Worm (Caenorhabditis elegans) whole organism, L3 larva: ENCODE data around the gene mig-38.

Experiments
- ZK546.5 ChIP-seq: sonication (generic microtip); optimal IDR thresholded peaks from 2 replicates; lab custom pipeline; 2017; ENCODE audit warnings: missing biosample characterization, missing genetic modification characterization
- aly-2 ChIP-seq: fragments of 150-350 bp; optimal IDR thresholded peaks from 2 replicates; lab custom pipeline; 2014; ENCODE audit warnings: missing biosample characterization, missing genetic modification characterization
- ama-1 ChIP-seq: fragments of 150-350 bp; optimal IDR thresholded peaks from 2 replicates; lab custom pipeline; 2018
- ceh-16 ChIP-seq: sonication (generic microtip); optimal IDR thresholded peaks from 2 replicates; lab custom pipeline; 2017; ENCODE audit warnings: missing biosample characterization, missing genetic modification characterization
- ceh-28 ChIP-seq: fragments of 150-350 bp; optimal IDR thresholded peaks from 2 replicates; lab custom pipeline; 2014; ENCODE audit warnings: missing biosample characterization, missing genetic modification reagents, missing genetic modification characterization
- ceh-82 ChIP-seq: fragments of 150-350 bp; optimal IDR thresholded peaks from 2 replicates; lab custom pipeline; 2014; ENCODE audit warnings: missing biosample characterization, missing genetic modification characterization
- daf-12 ChIP-seq: fragments of 150-350 bp; optimal IDR thresholded peaks from 2 replicates; lab custom pipeline; 2014; ENCODE audit warnings: missing biosample characterization, missing genetic modification reagents, missing genetic modification characterization
- egl-27 ChIP-seq: sonication (generic microtip); optimal IDR thresholded peaks from 4 replicates; lab custom pipeline; 2017; ENCODE audit warnings: missing biosample characterization, missing genetic modification reagents, missing genetic modification characterization
- egl-5 ChIP-seq: fragments of 150-350 bp; optimal IDR thresholded peaks from 2 replicates; lab custom pipeline; 2017; ENCODE audit warnings: missing biosample characterization, missing genetic modification reagents, missing genetic modification characterization, inconsistent platforms
- elt-1 ChIP-seq: fragments of 150-350 bp; optimal IDR thresholded peaks from 2 replicates; lab custom pipeline; 2014; ENCODE audit warnings: missing biosample characterization, missing genetic modification characterization
- elt-2 ChIP-seq: sonication (generic microtip); optimal IDR thresholded peaks from 2 replicates; lab custom pipeline; 2016; ENCODE audit warnings: missing genetic modification reagents, mild to moderate bottlenecking, missing genetic modification characterization, missing compliant biosample characterization
- elt-3 ChIP-seq, 3 experiments: fragments of 150-350 bp in 1 of 3; sonication (generic microtip) in 2 of 3; optimal IDR thresholded peaks; 2 replicates in 2 of 3; 4 replicates in 1 of 3; lab custom pipeline; 2014 to 2017; ENCODE audit warnings: missing biosample characterization in 3 of 3, missing genetic modification characterization in 3 of 3
- fkh-10 ChIP-seq: sonication (generic microtip); optimal IDR thresholded peaks from 2 replicates; lab custom pipeline; 2017; ENCODE audit warnings: missing biosample characterization, missing genetic modification reagents, missing genetic modification characterization
- jun-1 ChIP-seq: fragments of 150-350 bp; optimal IDR thresholded peaks from 2 replicates; lab custom pipeline; 2014; ENCODE audit warnings: missing biosample characterization, missing genetic modification reagents, missing genetic modification characterization
- lin-15B ChIP-seq: fragments of 150-350 bp; optimal IDR thresholded peaks from 2 replicates; lab custom pipeline; 2014; ENCODE audit warnings: missing biosample characterization, missing genetic modification characterization
- lin-39 ChIP-seq: fragments of 150-350 bp; optimal IDR thresholded peaks from 2 replicates; lab custom pipeline; 2018; ENCODE audit warnings: missing biosample characterization, missing genetic modification reagents, missing genetic modification characterization
- lsy-12 ChIP-seq: sonication (generic microtip); optimal IDR thresholded peaks from 2 replicates; lab custom pipeline; 2016; ENCODE audit warnings: mild to moderate bottlenecking, missing genetic modification characterization, missing compliant biosample characterization
- mdl-1 ChIP-seq: fragments of 150-350 bp; optimal IDR thresholded peaks from 2 replicates; lab custom pipeline; 2014; ENCODE audit warnings: missing biosample characterization, missing genetic modification characterization
- nfya-1 ChIP-seq: sonication (generic microtip); optimal IDR thresholded peaks from 2 replicates; lab custom pipeline; 2017; ENCODE audit warnings: missing genetic modification characterization, mild to moderate bottlenecking, missing compliant biosample characterization, antibody characterized with exemption, moderate library complexity; ENCODE audit not compliant: insufficient read depth
- nhr-11 ChIP-seq: fragments of 150-350 bp; optimal IDR thresholded peaks from 2 replicates; lab custom pipeline; 2014; ENCODE audit warnings: missing biosample characterization, missing genetic modification characterization
- nhr-23 ChIP-seq: fragments of 150-350 bp; optimal IDR thresholded peaks from 2 replicates; lab custom pipeline; 2014; ENCODE audit warnings: missing biosample characterization, missing genetic modification reagents, missing genetic modification characterization
- nhr-25 ChIP-seq: sonication (generic microtip); optimal IDR thresholded peaks from 2 replicates; lab custom pipeline; 2017; ENCODE audit warnings: missing biosample characterization, missing genetic modification characterization
- nhr-28 ChIP-seq: fragments of 150-350 bp; optimal IDR thresholded peaks from 2 replicates; lab custom pipeline; 2014; ENCODE audit warnings: missing biosample characterization, missing genetic modification characterization
- nhr-67 ChIP-seq: fragments of 150-350 bp; optimal IDR thresholded peaks from 2 replicates; lab custom pipeline; 2014; ENCODE audit warnings: missing biosample characterization, missing genetic modification characterization
- nhr-76 ChIP-seq: fragments of 150-350 bp; sonication (generic microtip); optimal IDR thresholded peaks from 5 replicates; lab custom pipeline; 2014; ENCODE audit warnings: missing biosample characterization, missing genetic modification characterization
- nhr-77 ChIP-seq: fragments of 150-350 bp; optimal IDR thresholded peaks from 2 replicates; lab custom pipeline; 2014; ENCODE audit warnings: missing biosample characterization, missing genetic modification characterization
- pha-4 ChIP-seq: fragments of 150-350 bp; optimal IDR thresholded peaks from 2 replicates; lab custom pipeline; 2014; ENCODE audit warnings: missing biosample characterization, missing genetic modification reagents, missing genetic modification characterization
- pqm-1 ChIP-seq: fragments of 150-350 bp; optimal IDR thresholded peaks from 2 replicates; lab custom pipeline; 2017; ENCODE audit warnings: missing biosample characterization, missing genetic modification characterization, inconsistent platforms
- sea-2 ChIP-seq: fragments of 150-350 bp; sonication (generic microtip); optimal IDR thresholded peaks from 4 replicates; lab custom pipeline; 2014; ENCODE audit warnings: missing biosample characterization, missing genetic modification reagents, missing genetic modification characterization
- skn-1 ChIP-seq: fragments of 150-350 bp; optimal IDR thresholded peaks from 2 replicates; lab custom pipeline; 2014; ENCODE audit warnings: missing biosample characterization, missing genetic modification characterization
- snpc-4 ChIP-seq: fragments of 150-350 bp; optimal IDR thresholded peaks from 2 replicates; lab custom pipeline; 2014; ENCODE audit warnings: missing biosample characterization, missing genetic modification characterization
- tbx-2 ChIP-seq: sonication (generic microtip); optimal IDR thresholded peaks from 2 replicates; lab custom pipeline; 2016; ENCODE audit warnings: mild to moderate bottlenecking, missing genetic modification characterization, missing compliant biosample characterization
- unc-62 ChIP-seq: fragments of 150-350 bp; sonication (generic microtip); optimal IDR thresholded peaks from 4 replicates; lab custom pipeline; 2014; ENCODE audit warnings: missing biosample characterization, missing genetic modification reagents, missing genetic modification characterization
- ztf-11 ChIP-seq: fragments of 150-350 bp; optimal IDR thresholded peaks from 2 replicates; lab custom pipeline; 2014; ENCODE audit warnings: missing biosample characterization, missing genetic modification characterization
- ztf-4 ChIP-seq: fragments of 150-350 bp; optimal IDR thresholded peaks from 2 replicates; lab custom pipeline; 2014; ENCODE audit warnings: missing biosample characterization, missing genetic modification characterization

The mig-38 gene

DNA sequence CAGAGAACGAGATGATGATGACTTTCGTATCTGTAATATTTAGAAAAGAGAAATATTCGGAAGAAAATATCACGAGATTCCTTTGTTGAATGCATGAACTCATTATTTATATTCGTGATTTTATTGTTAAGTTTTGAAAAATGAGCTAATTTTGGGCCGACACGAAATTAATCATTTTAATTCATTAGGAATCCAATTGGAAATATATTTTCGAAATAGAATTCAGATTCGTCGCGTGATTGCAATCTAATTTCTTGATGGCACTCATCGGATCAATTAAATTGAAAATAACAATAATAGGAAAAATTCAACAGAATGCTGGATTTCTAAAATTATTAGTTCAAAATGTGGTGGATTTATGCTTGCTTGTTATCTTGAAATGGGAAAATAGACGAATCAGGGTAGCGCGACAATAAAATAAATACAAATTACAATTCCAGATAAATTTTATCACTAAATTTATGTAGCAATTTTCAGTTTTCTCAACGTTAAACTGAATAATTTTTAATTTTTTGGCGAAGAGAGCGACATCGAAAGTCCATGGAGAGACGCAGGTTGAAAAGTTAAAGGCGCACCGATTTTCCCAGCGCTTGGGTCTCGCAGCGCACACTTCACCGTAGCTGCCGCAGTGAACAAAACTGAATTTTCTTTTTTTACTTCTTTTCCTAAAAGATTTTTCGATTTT is 7.8 kb downstream of the mig-38 start (continued):
- TF ChIP-seq jun-1 (tag; lab: Kevin White, UChicago) (no peak), nhr-76 (no peak), sea-2 (GFP tag; lab: Kevin White, UChicago) (no peak), pha-4 (tag; lab: Kevin White, UChicago) (peak; percentile 77), ama-1 (lab: Kevin White, UChicago) (peak; percentile 57), pqm-1 (peak; percentile 43), elt-1 (tag; lab: Kevin White, UChicago) (no peak), nhr-11 (tag; lab: Kevin White, UChicago) (no peak), nhr-28 (no peak)

DNA sequence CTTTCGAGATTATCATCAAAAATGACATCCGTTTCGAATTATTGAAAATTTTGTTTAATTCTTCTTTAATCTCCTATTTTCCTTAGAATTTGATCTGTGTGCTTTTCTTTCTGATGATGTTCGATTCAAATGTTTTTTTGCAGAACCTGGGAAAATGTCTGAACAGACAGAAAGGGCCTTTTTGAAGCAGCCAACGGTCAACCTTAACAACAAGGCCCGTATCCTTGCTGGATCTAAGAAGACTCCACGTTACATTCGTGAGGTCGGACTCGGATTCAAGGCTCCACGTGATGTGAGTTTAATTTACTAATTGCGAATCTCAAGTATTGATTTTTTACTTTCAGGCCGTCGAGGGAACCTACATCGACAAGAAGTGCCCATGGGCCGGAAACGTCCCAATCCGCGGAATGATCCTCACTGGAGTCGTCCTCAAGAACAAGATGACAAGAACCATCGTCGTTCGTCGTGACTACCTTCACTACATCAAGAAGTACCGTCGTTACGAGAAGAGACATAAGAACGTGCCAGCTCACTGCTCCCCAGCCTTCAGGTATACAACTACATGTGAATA is 8.5 kb downstream of the mig-38 start, which contains the start of gene rps-11:
Gene rps-11, plus strand, starts transcription at position 144 of the 571 bp plus-strand sequence.
- TF ChIP-seq jun-1 (tag; lab: Kevin White, UChicago) (no peak), fkh-10 (GFP tag; lab: Kevin White, UChicago) (no peak), mdl-1 (tag; lab: Kevin White, UChicago) (no peak), nhr-76 (no peak), ceh-82 (tag; lab: Kevin White, UChicago) (no peak), skn-1 (tag; lab: Kevin White, UChicago) (no peak), lsy-12 (tag; lab: Kevin White, UChicago) (no peak), daf-12 (tag; lab: Kevin White, UChicago) (no peak), ceh-28 (tag; lab: Kevin White, UChicago) (no peak), nhr-28 (no peak), elt-2 (tag; lab: Kevin White, UChicago) (no peak)

DNA sequence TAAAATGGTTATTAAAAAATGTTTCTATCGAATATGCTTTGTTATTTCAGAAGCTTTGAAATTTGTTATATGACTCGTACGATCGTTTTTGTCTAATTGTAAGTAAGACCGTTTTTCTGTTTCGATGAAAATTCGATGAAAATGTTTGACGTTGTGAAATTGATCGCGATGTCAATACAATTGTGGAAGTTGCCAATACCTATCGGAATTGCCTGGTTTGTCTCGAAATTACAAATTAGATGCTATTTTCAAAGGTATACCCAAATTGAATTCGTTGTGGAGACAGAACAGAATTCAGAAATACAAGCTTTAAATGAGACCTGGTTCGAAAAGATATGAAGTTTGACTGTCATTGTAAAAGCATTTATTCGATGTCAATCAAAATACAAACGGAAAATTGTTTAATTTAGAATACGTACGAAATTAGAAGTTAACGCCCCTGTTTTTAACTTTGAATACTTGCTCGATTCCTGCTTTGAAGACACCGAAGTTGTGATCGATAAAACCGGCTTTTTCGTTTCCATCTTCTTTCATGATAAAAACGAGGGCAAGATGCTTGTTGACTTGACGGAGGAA is 9.3 kb downstream of the mig-38 start:
- TF ChIP-seq elt-3 (tag; optimal IDR thresholded peaks at IDR 0.05; lab: Kevin White, UChicago) (no peak), ceh-28 (tag; lab: Kevin White, UChicago) (no peak), ztf-4 (no peak), pha-4 (tag; lab: Kevin White, UChicago) (no peak), ZK546.5 (tag; lab: Kevin White, UChicago) (no peak), nhr-25 (tag; lab: Kevin White, UChicago) (no peak), nhr-77 (tag; lab: Kevin White, UChicago) (no peak), egl-5 (no peak), aly-2 (tag; lab: Kevin White, UChicago) (no peak), mdl-1 (tag; lab: Kevin White, UChicago) (no peak), fkh-10 (GFP tag; lab: Kevin White, UChicago) (no peak), jun-1 (tag; lab: Kevin White, UChicago) (no peak), elt-2 (tag; lab: Kevin White, UChicago) (no peak), unc-62 (GFP tag; lab: Kevin White, UChicago) (no peak), nhr-67 (tag; lab: Kevin White, UChicago) (no peak), tbx-2 (tag; lab: Kevin White, UChicago) (no peak), ceh-16 (tag; lab: Kevin White, UChicago) (no peak), nhr-28 (no peak)

- no peak for TF ChIP-seq egl-27 (tag; lab: Kevin White, UChicago)
- TF ChIP-seq ztf-11 (tag; lab: Kevin White, UChicago), result no peak
- peak; percentile 71 for TF ChIP-seq snpc-4
- TF ChIP-seq nhr-23 (tag; lab: Kevin White, UChicago), result peak; percentile 19
- peak; percentile 42 for TF ChIP-seq egl-5
- TF ChIP-seq ama-1 (lab: Kevin White, UChicago), result no peak
- TF ChIP-seq tbx-2 (tag; lab: Kevin White, UChicago), result no peak
- no peak for TF ChIP-seq unc-62 (GFP tag; lab: Kevin White, UChicago)
- peak; percentile 47 for TF ChIP-seq elt-2 (tag; lab: Kevin White, UChicago)
- peak; percentile 37 for TF ChIP-seq lin-39
- TF ChIP-seq nfya-1 (tag; lab: Kevin White, UChicago), result peak; percentile 59
- no peak for TF ChIP-seq daf-12 (tag; lab: Kevin White, UChicago)
- peak; percentile 84 for TF ChIP-seq pha-4 (tag; lab: Kevin White, UChicago)
- peak; percentile 42 for TF ChIP-seq lin-15B (tag; lab: Kevin White, UChicago)
- no peak for TF ChIP-seq nhr-76
- TF ChIP-seq mdl-1 (tag; lab: Kevin White, UChicago), result no peak
Measured at ce11 chrIV:11604909-11605308, 10.9 kb downstream of the mig-38 start, which contains the start of the genes ragc-1 and Y24F12A.1. Gene ragc-1, minus strand, starts transcription at chrIV:11604933. Gene Y24F12A.1, plus strand, starts transcription at chrIV:11605254.
